Fruit fly (Drosophila melanogaster) whole organism, embryonic: Measurements from ENCODE around the gene CG1273.

Source experiments
- BtbVII ChIP-seq: fragments of 200-800 bp; sonication (Bioruptor generic); optimal IDR thresholded peaks from 3 replicates; lab custom pipeline; 2017; ENCODE audit warnings: missing biosample characterization, mild to moderate bottlenecking, missing genetic modification characterization
- Bteb2 ChIP-seq: fragments of 200-800 bp; sonication (Bioruptor generic); optimal IDR thresholded peaks from 2 replicates; lab custom pipeline; 2016; ENCODE audit warnings: missing biosample characterization, missing genetic modification characterization
- C15 ChIP-seq: fragments of 200-800 bp; sonication (Bioruptor generic); IDR thresholded peaks from 3 replicates; pipeline ENCODE4 v1.3.6; 2022; ENCODE audit warnings: missing biosample characterization, missing genetic modification characterization
- CG11093 ChIP-seq: fragments of 200-800 bp; sonication (Bioruptor generic); IDR thresholded peaks from 3 replicates; pipeline ENCODE4 v1.3.6; 2022; ENCODE audit warnings: missing biosample characterization, missing genetic modification characterization
- CG11398 ChIP-seq: fragments of 200-800 bp; sonication (Bioruptor generic); optimal IDR thresholded peaks from 2 replicates; lab custom pipeline; 2016; ENCODE audit warnings: missing biosample characterization, missing genetic modification characterization
- CG12391 ChIP-seq: fragments of 200-800 bp; sonication (Bioruptor generic); optimal IDR thresholded peaks from 3 replicates; lab custom pipeline; 2018; ENCODE audit warnings: missing biosample characterization, mild to moderate bottlenecking, missing genetic modification characterization, moderate library complexity
- CG12744 ChIP-seq: fragments of 200-800 bp; sonication (Bioruptor generic); optimal IDR thresholded peaks from 2 replicates; lab custom pipeline; 2016; ENCODE audit warnings: missing biosample characterization, missing genetic modification characterization
- CG14965 ChIP-seq: fragments of 200-800 bp; sonication (Bioruptor generic); optimal IDR thresholded peaks from 2 replicates; lab custom pipeline; 2016; ENCODE audit warnings: missing biosample characterization, missing genetic modification characterization, borderline replicate concordance
- CG16779 ChIP-seq: fragments of 200-800 bp; sonication (Bioruptor generic); IDR thresholded peaks from 2 replicates; pipeline ENCODE4 v1.3.6; 2022; ENCODE audit warnings: missing biosample characterization, missing genetic modification characterization
- CG16815 ChIP-seq: fragments of 200-800 bp; sonication (Bioruptor generic); optimal IDR thresholded peaks from 3 replicates; lab custom pipeline; 2017; ENCODE audit warnings: missing biosample characterization, mild to moderate bottlenecking, missing genetic modification characterization
- CG17829 ChIP-seq: fragments of 200-800 bp; optimal IDR thresholded peaks from 2 replicates; lab custom pipeline; 2019; ENCODE audit warnings: missing biosample characterization, mild to moderate bottlenecking, missing genetic modification characterization, moderate library complexity
- CG2712 ChIP-seq: fragments of 200-800 bp; optimal IDR thresholded peaks from 3 replicates; lab custom pipeline; 2019; ENCODE audit warnings: missing biosample characterization, mild to moderate bottlenecking, missing genetic modification characterization, moderate library complexity
- CG31388 ChIP-seq: fragments of 200-800 bp; sonication (Bioruptor generic); optimal IDR thresholded peaks from 2 replicates; lab custom pipeline; 2016; ENCODE audit warnings: missing biosample characterization, missing genetic modification characterization
- CG31441 ChIP-seq: fragments of 200-800 bp; sonication (Bioruptor generic); IDR thresholded peaks from 2 replicates; pipeline ENCODE4 v1.3.6; 2022; ENCODE audit warnings: missing biosample characterization, missing genetic modification characterization
- CG3163 ChIP-seq: fragments of 200-800 bp; sonication (Bioruptor generic); optimal IDR thresholded peaks from 3 replicates; lab custom pipeline; 2016; ENCODE audit warnings: missing biosample characterization, missing genetic modification characterization
- CG4328 ChIP-seq: fragments of 200-800 bp; sonication (Bioruptor generic); optimal IDR thresholded peaks from 3 replicates; lab custom pipeline; 2017; ENCODE audit warnings: missing biosample characterization, missing genetic modification reagents, missing genetic modification characterization
- CG4854 ChIP-seq: fragments of 200-800 bp; sonication (Bioruptor generic); optimal IDR thresholded peaks from 2 replicates; lab custom pipeline; 2016; ENCODE audit warnings: missing biosample characterization, missing genetic modification characterization, inconsistent platforms
- CG7839 ChIP-seq: fragments of 200-800 bp; sonication (Bioruptor generic); optimal IDR thresholded peaks from 3 replicates; lab custom pipeline; 2018; ENCODE audit warnings: missing biosample characterization, mild to moderate bottlenecking, missing genetic modification characterization, moderate library complexity
- CG9932 ChIP-seq: fragments of 200-800 bp; sonication (Bioruptor generic); IDR thresholded peaks from 2 replicates; pipeline ENCODE4 v1.3.6; 2022; ENCODE audit warnings: missing biosample characterization, missing genetic modification characterization
- Camta ChIP-seq: fragments of 200-800 bp; sonication (Bioruptor generic); optimal IDR thresholded peaks from 2 replicates; lab custom pipeline; 2016; ENCODE audit warnings: missing biosample characterization, missing genetic modification characterization
- Chrac-16 ChIP-seq: fragments of 200-800 bp; sonication (Bioruptor generic); optimal IDR thresholded peaks from 3 replicates; lab custom pipeline; 2016; ENCODE audit warnings: missing biosample characterization, missing genetic modification characterization
- Doc2 ChIP-seq: fragments of 200-800 bp; sonication (Bioruptor generic); IDR thresholded peaks from 2 replicates; pipeline ENCODE4 v1.3.6; 2022; ENCODE audit warnings: missing biosample characterization, missing genetic modification characterization
- Drgx ChIP-seq: fragments of 200-800 bp; sonication (Bioruptor generic); IDR thresholded peaks from 2 replicates; pipeline ENCODE4 v1.3.6; 2022; ENCODE audit warnings: missing biosample characterization, missing genetic modification characterization
- Eip74EF ChIP-seq, 2 experiments: fragments of 200-800 bp in 1 of 2; fragments of >200 bp in 1 of 2; sonication (Bioruptor generic) in 1 of 2; optimal IDR thresholded peaks; 2 replicates each; lab custom pipeline; 2017 to 2019; ENCODE audit warnings: missing biosample characterization in 2 of 2, missing genetic modification characterization in 2 of 2, mild to moderate bottlenecking in 1 of 2, moderate library complexity in 1 of 2
- Jarid2 ChIP-seq: fragments of 200-800 bp; sonication (Bioruptor generic); optimal IDR thresholded peaks from 3 replicates; lab custom pipeline; 2017; ENCODE audit warnings: mild to moderate bottlenecking, missing biosample characterization, missing genetic modification reagents, missing genetic modification characterization
- Med ChIP-seq: fragments of 200-800 bp; sonication (Bioruptor generic); peaks from one replicate; lab custom pipeline; 2016; ENCODE audit warnings: missing biosample characterization, missing genetic modification characterization, mild to moderate bottlenecking, inconsistent platforms, moderate library complexity
- NFAT ChIP-seq: fragments of 200-800 bp; sonication (Bioruptor generic); IDR thresholded peaks from 2 replicates; pipeline ENCODE4 v1.3.6; 2022; ENCODE audit warnings: missing biosample characterization, missing genetic modification characterization
- Nf-YB ChIP-seq: fragments of 200-800 bp; sonication (Bioruptor generic); optimal IDR thresholded peaks from 3 replicates; lab custom pipeline; 2019; ENCODE audit warnings: missing biosample characterization, mild to moderate bottlenecking, missing genetic modification characterization, moderate library complexity
- Opbp ChIP-seq: fragments of 200-800 bp; sonication (Bioruptor generic); IDR thresholded peaks from 3 replicates; pipeline ENCODE4 v1.3.6; 2022; ENCODE audit warnings: missing biosample characterization, missing genetic modification characterization; ENCODE audit not compliant: partially characterized antibody
- Ravus ChIP-seq: fragments of 200-800 bp; sonication (Bioruptor generic); IDR thresholded peaks from 2 replicates; pipeline ENCODE4 v1.3.6; 2022; ENCODE audit warnings: missing biosample characterization, missing genetic modification characterization
- Sox100B ChIP-seq: fragments of 200-800 bp; sonication (Bioruptor generic); optimal IDR thresholded peaks from 3 replicates; lab custom pipeline; 2018; ENCODE audit warnings: missing biosample characterization, mild to moderate bottlenecking, missing genetic modification characterization
- ac ChIP-seq: fragments of 200-800 bp; sonication (Bioruptor generic); optimal IDR thresholded peaks from 3 replicates; lab custom pipeline; 2017; ENCODE audit warnings: missing biosample characterization, mild to moderate bottlenecking, missing genetic modification characterization
- az2 ChIP-seq: fragments of 200-800 bp; sonication (Bioruptor generic); optimal IDR thresholded peaks from 3 replicates; lab custom pipeline; 2016; ENCODE audit warnings: missing biosample characterization, missing genetic modification characterization
- bigmax ChIP-seq: fragments of 200-800 bp; sonication (Bioruptor generic); optimal IDR thresholded peaks from 2 replicates; lab custom pipeline; 2018; ENCODE audit warnings: missing biosample characterization, mild to moderate bottlenecking, missing genetic modification characterization
- corto ChIP-seq: fragments of 200-800 bp; sonication (Bioruptor generic); optimal IDR thresholded peaks from 2 replicates; lab custom pipeline; 2016; ENCODE audit warnings: missing biosample characterization, mild to moderate bottlenecking, missing genetic modification characterization, moderate library complexity
- crp ChIP-seq, 2 experiments: fragments of 200-800 bp; sonication (Bioruptor generic); optimal IDR thresholded peaks; 2 replicates in 1 of 2; 3 replicates in 1 of 2; lab custom pipeline; 2017; ENCODE audit warnings: missing biosample characterization in 2 of 2, missing genetic modification characterization in 2 of 2, mild to moderate bottlenecking in 1 of 2, moderate library complexity in 1 of 2
- gcm2 ChIP-seq: fragments of 200-800 bp; sonication (Bioruptor generic); optimal IDR thresholded peaks from 2 replicates; lab custom pipeline; 2016; ENCODE audit warnings: missing biosample characterization, missing genetic modification characterization
- gro ChIP-seq: fragments of 200-800 bp; sonication (Bioruptor generic); optimal IDR thresholded peaks from 2 replicates; lab custom pipeline; 2016; ENCODE audit warnings: missing biosample characterization, missing genetic modification characterization
- gt ChIP-seq: fragments of 200-800 bp; sonication (Bioruptor generic); IDR thresholded peaks from 2 replicates; pipeline ENCODE4 v1.3.6; 2022; ENCODE audit warnings: missing biosample characterization, missing genetic modification characterization
- ham ChIP-seq: fragments of 200-800 bp; sonication (Bioruptor generic); IDR thresholded peaks from 2 replicates; pipeline ENCODE4 v1.3.6; 2022; ENCODE audit warnings: missing biosample characterization, missing genetic modification characterization
- hth ChIP-seq: fragments of >200 bp; optimal IDR thresholded peaks from 2 replicates; lab custom pipeline; 2017; ENCODE audit warnings: inconsistent platforms
- lab ChIP-seq: fragments of 200-800 bp; sonication (Bioruptor generic); optimal IDR thresholded peaks from 3 replicates; lab custom pipeline; 2017; ENCODE audit warnings: missing biosample characterization, missing genetic modification characterization, mild to moderate bottlenecking, moderate library complexity, missing genetic modification reagents
- nerfin-2 ChIP-seq: fragments of 200-800 bp; sonication (Bioruptor generic); IDR thresholded peaks from 2 replicates; pipeline ENCODE4 v1.3.6; 2022; ENCODE audit warnings: missing biosample characterization, missing genetic modification characterization; ENCODE audit not compliant: partially characterized antibody
- onecut ChIP-seq: fragments of 200-800 bp; sonication (Bioruptor generic); IDR thresholded peaks from 2 replicates; pipeline ENCODE4 v1.3.6; 2022; ENCODE audit warnings: missing biosample characterization, missing genetic modification characterization
- pho ChIP-seq: fragments of 200-800 bp; sonication (Bioruptor generic); optimal IDR thresholded peaks from 2 replicates; lab custom pipeline; 2016; ENCODE audit warnings: missing biosample characterization, missing genetic modification characterization
- phol ChIP-seq: fragments of 200-800 bp; sonication (Bioruptor generic); optimal IDR thresholded peaks from 3 replicates; lab custom pipeline; 2018; ENCODE audit warnings: missing biosample characterization, mild to moderate bottlenecking, missing genetic modification characterization, moderate library complexity
- sob ChIP-seq: fragments of 200-800 bp; sonication (Bioruptor generic); IDR thresholded peaks from 2 replicates; pipeline ENCODE4 v1.3.6; 2022; ENCODE audit warnings: missing biosample characterization, missing genetic modification characterization
- ssp ChIP-seq: fragments of 200-800 bp; sonication (Bioruptor generic); IDR thresholded peaks from 2 replicates; pipeline ENCODE4 v1.3.6; 2022; ENCODE audit warnings: missing biosample characterization, missing genetic modification characterization
- tll ChIP-seq, 2 experiments: fragments of 200-800 bp in 1 of 2; fragments of >200 bp in 1 of 2; sonication (Bioruptor generic) in 1 of 2; optimal IDR thresholded peaks; 2 replicates each; lab custom pipeline; 2017 to 2019; ENCODE audit warnings: missing biosample characterization in 2 of 2, missing genetic modification characterization in 2 of 2, mild to moderate bottlenecking in 1 of 2, moderate library complexity in 1 of 2
- tx ChIP-seq: fragments of 200-800 bp; sonication (Bioruptor generic); optimal IDR thresholded peaks from 2 replicates; lab custom pipeline; 2016; ENCODE audit warnings: missing biosample characterization, missing genetic modification characterization
- vnd ChIP-seq: fragments of 200-800 bp; sonication (Bioruptor generic); IDR thresholded peaks from 3 replicates; pipeline ENCODE4 v1.3.6; 2022; ENCODE audit warnings: missing biosample characterization, missing genetic modification characterization; ENCODE audit not compliant: partially characterized antibody

The CG1273 gene

dm6 chr3L:4232724-4233367, 30.7 kb upstream of the CG1273 start (continued):
- TF ChIP-seq tx (GFP tag; lab: Kevin White, UChicago) (no peak), Opbp (GFP tag; lab: Robert Waterston, UW) (no peak), ssp (GFP tag; lab: Robert Waterston, UW) (no peak), CG31441 (GFP tag; lab: Robert Waterston, UW) (peak; percentile 30; the same call in 1 of the 2 replicates), CG9932 (GFP tag; lab: Robert Waterston, UW) (no peak), Chrac-16 (GFP tag; lab: Kevin White, UChicago) (no peak), CG7839 (tag; lab: Kevin White, UChicago) (peak; percentile 48), gt (no peak), onecut (GFP tag; lab: Robert Waterston, UW) (no peak), CG3163 (GFP tag; lab: Kevin White, UChicago) (no peak), Nf-YB (GFP tag; lab: Kevin White, UChicago) (no peak), gro (GFP tag; lab: Kevin White, UChicago) (peak; percentile 22), Jarid2 (GFP tag; lab: Kevin White, UChicago) (no peak), BtbVII (GFP tag; lab: Kevin White, UChicago) (no peak), Eip74EF (GFP tag; optimal IDR thresholded peaks at IDR 0.05; lab: Kevin White, UChicago) (no peak), sob (GFP tag; lab: Robert Waterston, UW) (no peak), gcm2 (no peak), vnd (no peak), nerfin-2 (GFP tag; lab: Robert Waterston, UW) (no peak), CG31388 (GFP tag; lab: Kevin White, UChicago) (no peak), C15 (GFP tag; lab: Robert Waterston, UW) (no peak), CG17829 (tag; lab: Kevin White, UChicago) (no peak), ham (GFP tag; lab: Robert Waterston, UW) (no peak), Med (GFP tag; lab: Kevin White, UChicago) (peak; percentile 73), CG11093 (no peak), Drgx (GFP tag; lab: Robert Waterston, UW) (no peak), tll (GFP tag; optimal IDR thresholded peaks at IDR 0.05; lab: Kevin White, UChicago) (no peak), bigmax (GFP tag; lab: Kevin White, UChicago) (no peak), Bteb2 (GFP tag; lab: Kevin White, UChicago) (no peak), CG2712 (peak; percentile 9), CG12744 (no peak), Camta (no peak), hth (lab: Kevin White, UChicago) (no peak), CG12391 (tag; lab: Kevin White, UChicago) (no peak), CG14965 (no peak), crp (GFP tag; optimal IDR thresholded peaks at IDR 0.05; lab: Kevin White, UChicago) (no peak), CG4854 (GFP tag; lab: Kevin White, UChicago) (no peak), NFAT (GFP tag; lab: Robert Waterston, UW) (no peak), CG11398 (GFP tag; lab: Kevin White, UChicago) (no peak), CG16815 (no peak), CG4328 (GFP tag; lab: Kevin White, UChicago) (no peak), Sox100B (GFP tag; lab: Kevin White, UChicago) (peak; percentile 41), corto (GFP tag; lab: Kevin White, UChicago) (no peak), az2 (GFP tag; lab: Kevin White, UChicago) (no peak), Doc2 (no peak), CG16779 (GFP tag; lab: Robert Waterston, UW) (no peak), pho (GFP tag; lab: Kevin White, UChicago) (no peak), lab (GFP tag; lab: Kevin White, UChicago) (no peak), phol (tag; lab: Kevin White, UChicago) (peak; percentile 52), ac (GFP tag; lab: Kevin White, UChicago) (peak; percentile 50), Ravus (no peak)
